Worm (Caenorhabditis elegans) whole organism, L2 larva: ENCODE data around the gene srd-12.
A peak's percentile ranks its signal among the peaks of the same experiment; 100 is the strongest.

Experiments
- C34F6.9 ChIP-seq: fragments of 150-350 bp; optimal IDR thresholded peaks from 2 replicates; lab custom pipeline; 2014; ENCODE audit warnings: missing biosample characterization, missing genetic modification characterization
- F13H6.1 ChIP-seq: sonication (generic microtip); optimal IDR thresholded peaks from 2 replicates; lab custom pipeline; 2016; ENCODE audit warnings: missing genetic modification characterization, missing compliant biosample characterization
- ZK546.5 ChIP-seq: sonication (generic microtip); optimal IDR thresholded peaks from 2 replicates; lab custom pipeline; 2017; ENCODE audit warnings: missing biosample characterization, missing genetic modification characterization
- alr-1 ChIP-seq: fragments of 150-350 bp; optimal IDR thresholded peaks from 2 replicates; lab custom pipeline; 2014; ENCODE audit warnings: missing biosample characterization, missing genetic modification characterization
- aly-2 ChIP-seq: fragments of 150-350 bp; optimal IDR thresholded peaks from 2 replicates; lab custom pipeline; 2014; ENCODE audit warnings: missing biosample characterization, missing genetic modification characterization
- ama-1 ChIP-seq: fragments of 150-350 bp; optimal IDR thresholded peaks from 2 replicates; lab custom pipeline; 2018; ENCODE audit warnings: inconsistent platforms
- ceh-16 ChIP-seq: fragments of 150-350 bp; optimal IDR thresholded peaks from 2 replicates; lab custom pipeline; 2014; ENCODE audit warnings: missing biosample characterization, missing genetic modification characterization
- crh-2 ChIP-seq: sonication (generic microtip); optimal IDR thresholded peaks from 2 replicates; lab custom pipeline; 2017; ENCODE audit warnings: missing biosample characterization, missing genetic modification characterization
- dmd-4 ChIP-seq: sonication (generic microtip); optimal IDR thresholded peaks from 2 replicates; lab custom pipeline; 2017; ENCODE audit warnings: missing biosample characterization, missing genetic modification characterization
- elt-1 ChIP-seq: fragments of 150-350 bp; optimal IDR thresholded peaks from 2 replicates; lab custom pipeline; 2014; ENCODE audit warnings: missing biosample characterization, missing genetic modification characterization
- elt-3 ChIP-seq: sonication (generic microtip); optimal IDR thresholded peaks from 2 replicates; lab custom pipeline; 2017; ENCODE audit warnings: missing biosample characterization, missing genetic modification characterization
- fos-1 ChIP-seq: fragments of 150-350 bp; optimal IDR thresholded peaks from 2 replicates; lab custom pipeline; 2014; ENCODE audit warnings: missing biosample characterization, missing genetic modification characterization
- gmeb-1 ChIP-seq: fragments of 150-350 bp; optimal IDR thresholded peaks from 2 replicates; lab custom pipeline; 2014; ENCODE audit warnings: missing biosample characterization, missing genetic modification characterization
- lin-11 ChIP-seq: fragments of 150-350 bp; sonication (generic microtip); optimal IDR thresholded peaks from 2 replicates; lab custom pipeline; 2014; ENCODE audit warnings: missing biosample characterization, missing genetic modification characterization, inconsistent platforms, mixed read lengths
- lin-39 ChIP-seq: fragments of 150-350 bp; optimal IDR thresholded peaks from 2 replicates; lab custom pipeline; 2014; ENCODE audit warnings: missing biosample characterization, missing genetic modification reagents, missing genetic modification characterization
- lsy-2 ChIP-seq, 2 experiments: fragments of 150-350 bp in 1 of 2; sonication (generic microtip) in 1 of 2; optimal IDR thresholded peaks; 2 replicates each; lab custom pipeline; 2014 to 2017; ENCODE audit warnings: missing biosample characterization in 2 of 2, missing genetic modification characterization in 2 of 2
- mab-5 ChIP-seq: fragments of 150-350 bp; optimal IDR thresholded peaks from 2 replicates; lab custom pipeline; 2014; ENCODE audit warnings: missing biosample characterization, missing genetic modification characterization
- mbf-1 ChIP-seq: sonication (generic microtip); optimal IDR thresholded peaks from 2 replicates; lab custom pipeline; 2017; ENCODE audit warnings: missing biosample characterization, missing genetic modification characterization
- nhr-10 ChIP-seq: sonication (generic microtip); optimal IDR thresholded peaks from 2 replicates; lab custom pipeline; 2017; ENCODE audit warnings: missing biosample characterization, missing genetic modification characterization
- nhr-12 ChIP-seq: fragments of 150-350 bp; optimal IDR thresholded peaks from 2 replicates; lab custom pipeline; 2014; ENCODE audit warnings: missing biosample characterization, missing genetic modification characterization
- nhr-129 ChIP-seq: fragments of 150-350 bp; optimal IDR thresholded peaks from 2 replicates; lab custom pipeline; 2014; ENCODE audit warnings: missing biosample characterization, missing genetic modification characterization
- nhr-23 ChIP-seq: fragments of 150-350 bp; optimal IDR thresholded peaks from 2 replicates; lab custom pipeline; 2014; ENCODE audit warnings: missing biosample characterization, missing genetic modification reagents, missing genetic modification characterization
- nhr-237 ChIP-seq: fragments of 150-350 bp; optimal IDR thresholded peaks from 2 replicates; lab custom pipeline; 2014; ENCODE audit warnings: missing biosample characterization, missing genetic modification characterization
- nhr-25 ChIP-seq: fragments of 150-350 bp; sonication (generic microtip); optimal IDR thresholded peaks from 3 replicates; lab custom pipeline; 2014; ENCODE audit warnings: missing biosample characterization, missing genetic modification characterization
- nhr-6 ChIP-seq: fragments of 150-350 bp; optimal IDR thresholded peaks from 2 replicates; lab custom pipeline; 2014; ENCODE audit warnings: missing biosample characterization, missing genetic modification characterization
- nhr-77 ChIP-seq: fragments of 150-350 bp; optimal IDR thresholded peaks from 2 replicates; lab custom pipeline; 2014; ENCODE audit warnings: missing biosample characterization, missing genetic modification characterization
- sem-4 ChIP-seq: fragments of 150-350 bp; optimal IDR thresholded peaks from 2 replicates; lab custom pipeline; 2014; ENCODE audit warnings: missing biosample characterization, missing genetic modification reagents, missing genetic modification characterization
- skn-1 ChIP-seq: sonication (generic microtip); optimal IDR thresholded peaks from 2 replicates; lab custom pipeline; 2017; ENCODE audit warnings: missing biosample characterization, missing genetic modification characterization
- sma-3 ChIP-seq: sonication (generic microtip); optimal IDR thresholded peaks from 2 replicates; lab custom pipeline; 2016; ENCODE audit warnings: missing genetic modification reagents, missing genetic modification characterization, missing compliant biosample characterization
- sma-9 ChIP-seq, 2 experiments: fragments of 150-350 bp in 1 of 2; sonication (generic microtip) in 1 of 2; optimal IDR thresholded peaks; 2 replicates each; lab custom pipeline; 2014 to 2016; ENCODE audit warnings: missing genetic modification characterization in 2 of 2, mild to moderate bottlenecking in 1 of 2, missing biosample characterization in 1 of 2, missing compliant biosample characterization in 1 of 2, missing genetic modification reagents in 1 of 2, moderate library complexity in 1 of 2
- snpc-4 ChIP-seq: fragments of 150-350 bp; optimal IDR thresholded peaks from 2 replicates; lab custom pipeline; 2014; ENCODE audit warnings: missing biosample characterization, missing genetic modification characterization
- unc-55 ChIP-seq: fragments of 150-350 bp; sonication (generic microtip); optimal IDR thresholded peaks from 3 replicates; lab custom pipeline; 2014; ENCODE audit warnings: missing biosample characterization, missing genetic modification reagents, missing genetic modification characterization
- zag-1 ChIP-seq: fragments of 150-350 bp; optimal IDR thresholded peaks from 2 replicates; lab custom pipeline; 2014; ENCODE audit warnings: missing biosample characterization, missing genetic modification characterization
- ztf-11 ChIP-seq: sonication (generic microtip); optimal IDR thresholded peaks from 2 replicates; lab custom pipeline; 2017; ENCODE audit warnings: missing biosample characterization, missing genetic modification characterization
- ztf-4 ChIP-seq: fragments of 150-350 bp; optimal IDR thresholded peaks from 2 replicates; lab custom pipeline; 2014; ENCODE audit warnings: missing biosample characterization, missing genetic modification characterization

srd-12 gene

DNA sequence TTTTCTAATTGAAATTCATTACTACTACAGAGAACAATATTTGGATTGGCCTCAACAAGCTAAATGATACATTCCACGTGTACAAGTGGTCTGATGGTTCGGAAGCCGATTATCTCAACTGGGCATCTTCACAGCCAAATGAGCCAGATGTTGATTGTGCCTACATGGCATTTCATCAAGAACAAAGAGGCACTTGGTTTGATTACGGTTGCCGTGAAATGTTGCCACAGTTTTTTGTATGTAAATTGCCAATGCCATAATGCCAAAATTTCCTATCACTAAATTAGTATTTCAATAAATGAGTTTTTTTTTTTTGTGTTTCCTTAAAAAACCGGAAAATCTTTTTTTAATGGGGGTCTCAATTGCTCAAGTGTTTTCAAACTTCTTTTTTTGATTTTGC, 24.6 kb upstream of the srd-12 start:
- no peak for TF ChIP-seq elt-3 (tag; lab: Kevin White, UChicago)
- TF ChIP-seq ceh-16 (tag; lab: Kevin White, UChicago) = no peak
- no peak for TF ChIP-seq nhr-6 (tag; lab: Kevin White, UChicago)
- no peak for TF ChIP-seq unc-55 (GFP tag; lab: Kevin White, UChicago)
- TF ChIP-seq lin-11 (tag; lab: Kevin White, UChicago) = no peak
- no peak for TF ChIP-seq nhr-77 (tag; lab: Kevin White, UChicago)
- no peak for TF ChIP-seq zag-1 (tag; lab: Kevin White, UChicago)
- no peak for TF ChIP-seq dmd-4 (tag; lab: Kevin White, UChicago)

DNA sequence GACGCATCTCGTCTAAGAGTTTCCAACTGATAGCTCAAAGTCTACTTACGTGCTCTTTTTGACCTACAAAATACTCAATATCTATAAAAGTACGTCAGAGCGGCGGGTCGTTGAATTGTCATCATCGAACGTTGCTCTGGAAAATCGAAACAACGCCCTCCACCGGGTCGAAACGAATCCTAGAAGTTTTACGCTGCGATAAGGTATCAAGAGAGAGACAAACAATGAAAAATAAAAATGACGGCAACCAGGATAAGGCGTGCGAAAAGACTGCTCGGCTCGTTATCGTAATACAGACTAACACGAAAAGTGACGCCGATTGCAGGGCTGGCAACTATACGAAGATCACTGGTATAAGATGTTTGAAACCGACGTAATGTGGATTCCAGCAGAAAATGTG, 24.1 kb upstream of the srd-12 start:
- TF ChIP-seq ama-1 (lab: Kevin White, UChicago) (no peak), C34F6.9 (tag; lab: Kevin White, UChicago) (no peak), nhr-237 (tag; lab: Kevin White, UChicago) (no peak), nhr-77 (tag; lab: Kevin White, UChicago) (no peak), skn-1 (tag; lab: Kevin White, UChicago) (peak; percentile 88), ceh-16 (tag; lab: Kevin White, UChicago) (no peak), F13H6.1 (tag; lab: Kevin White, UChicago) (peak; percentile 3), elt-1 (tag; lab: Kevin White, UChicago) (no peak), ztf-11 (tag; lab: Kevin White, UChicago) (no peak), ZK546.5 (tag; lab: Kevin White, UChicago) (no peak), crh-2 (no peak), lin-11 (tag; lab: Kevin White, UChicago) (no peak), mbf-1 (tag; lab: Kevin White, UChicago) (no peak), sma-3 (peak; percentile 26), aly-2 (tag; lab: Kevin White, UChicago) (no peak), sma-9 (GFP tag; optimal IDR thresholded peaks at IDR 0.05; lab: Kevin White, UChicago) (peak; percentile 33), sma-9 (tag; optimal IDR thresholded peaks at IDR 0.05; lab: Kevin White, UChicago) (no peak), sem-4 (no peak), nhr-23 (tag; lab: Kevin White, UChicago) (no peak), nhr-10 (tag; lab: Kevin White, UChicago) (no peak), snpc-4 (tag; lab: Kevin White, UChicago) (no peak), alr-1 (no peak), lin-39 (tag; lab: Kevin White, UChicago) (no peak), zag-1 (tag; lab: Kevin White, UChicago) (no peak), fos-1 (tag; lab: Kevin White, UChicago) (peak; percentile 68), gmeb-1 (no peak), nhr-25 (tag; lab: Kevin White, UChicago) (no peak), nhr-12 (tag; lab: Kevin White, UChicago) (no peak), mab-5 (tag; lab: Kevin White, UChicago) (no peak)

DNA sequence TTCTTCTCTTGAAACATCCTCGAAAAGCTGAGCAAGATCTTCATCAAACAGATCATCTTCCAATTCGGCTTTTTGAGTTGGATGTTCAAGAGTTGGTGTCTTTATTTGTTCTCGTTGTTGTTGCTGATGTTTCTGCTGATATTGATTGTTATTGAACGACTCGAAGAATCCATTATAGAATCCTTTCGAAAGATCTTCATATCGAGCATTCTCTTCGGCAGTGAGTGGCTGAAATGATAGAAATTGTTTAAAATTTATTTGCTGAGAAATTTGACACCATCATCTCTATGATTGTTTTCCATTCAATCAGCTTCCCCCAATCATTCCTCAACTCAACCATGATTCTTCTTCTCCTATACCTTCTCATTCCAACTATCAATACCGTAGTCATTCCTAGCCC, 23.6 kb upstream of the srd-12 start, which contains the start of gene clec-178:
Gene clec-178 (plus strand): TSS at position 301 of the 400 bp plus-strand sequence.
- TF ChIP-seq nhr-77 (tag; lab: Kevin White, UChicago) = no peak

DNA sequence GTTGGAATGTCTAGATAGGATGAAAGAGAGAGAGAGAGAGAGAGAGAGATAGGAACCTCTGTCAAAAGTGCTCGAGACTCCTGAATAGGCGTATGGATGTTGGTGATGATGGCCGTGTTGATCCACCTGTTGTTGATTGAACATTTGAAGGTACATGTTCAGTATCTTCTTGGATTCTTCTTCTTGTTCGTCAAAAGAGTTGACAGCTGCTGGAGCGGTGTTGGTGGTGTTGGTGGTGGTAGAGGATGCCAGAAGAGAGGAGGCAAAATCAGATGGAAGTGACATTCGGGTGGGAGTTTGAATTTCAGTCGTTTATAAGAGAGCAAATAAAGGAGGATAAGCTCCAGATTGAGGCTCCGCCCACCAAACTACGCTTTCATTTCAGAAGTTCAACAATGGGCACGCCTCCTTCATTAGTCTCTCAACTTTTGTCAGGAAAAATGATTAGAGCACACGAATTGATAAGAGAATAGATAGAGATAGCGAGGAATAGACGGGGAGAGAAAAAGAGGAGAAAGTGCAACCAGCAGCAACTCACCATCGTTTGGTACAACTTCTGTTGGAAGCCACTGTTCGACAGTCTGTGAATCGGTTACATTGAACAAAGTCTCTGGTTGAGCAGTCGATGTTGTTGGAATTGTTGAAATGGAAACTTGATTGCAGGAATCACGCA, 22.9 kb upstream of the srd-12 start:
- no peak for TF ChIP-seq snpc-4 (tag; lab: Kevin White, UChicago)
- TF ChIP-seq fos-1 (tag; lab: Kevin White, UChicago) = peak; percentile 15
- no peak for TF ChIP-seq nhr-129 (tag; lab: Kevin White, UChicago)
- peak; percentile 23 for TF ChIP-seq sma-9 (GFP tag; optimal IDR thresholded peaks at IDR 0.05; lab: Kevin White, UChicago)
- TF ChIP-seq sma-9 (tag; optimal IDR thresholded peaks at IDR 0.05; lab: Kevin White, UChicago) = no peak
- TF ChIP-seq ama-1 (lab: Kevin White, UChicago) = no peak

DNA sequence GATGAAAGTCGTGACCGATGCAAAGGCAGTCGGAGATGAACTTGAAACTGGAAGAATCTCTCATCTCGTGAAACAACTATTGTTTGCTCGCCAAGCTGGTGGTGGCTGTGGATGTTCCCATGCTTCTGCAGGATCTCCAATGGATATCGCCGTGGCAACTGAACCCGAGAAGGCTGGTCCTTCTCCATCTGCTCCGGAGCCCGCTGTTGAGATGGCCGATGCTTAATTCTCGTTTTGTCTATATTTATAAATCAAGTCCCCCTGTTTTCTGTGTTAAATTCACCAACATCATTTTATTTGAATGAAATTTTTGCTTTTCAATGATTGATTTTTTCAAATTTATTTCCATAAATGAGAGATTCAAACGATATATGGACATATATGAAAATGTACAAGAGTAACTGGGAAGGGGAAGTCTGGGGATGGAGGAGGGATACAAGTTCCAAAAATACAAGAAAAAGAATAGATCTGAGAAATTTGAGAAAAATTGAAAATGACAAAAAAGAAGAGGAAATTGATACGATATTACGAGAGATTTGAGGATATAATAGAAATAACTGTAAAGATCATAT, 20.8 kb upstream of the srd-12 start:
- TF ChIP-seq ztf-4 (tag; lab: Kevin White, UChicago) (no peak), crh-2 (peak; percentile 8), lsy-2 (tag; optimal IDR thresholded peaks at IDR 0.05; lab: Kevin White, UChicago) (peak in 1 of 2 experiments; percentile 10), nhr-25 (tag; lab: Kevin White, UChicago) (peak; percentile 15)
